Worm (Caenorhabditis elegans) whole organism, L4 larva: ENCODE measurements around the gene F01E11.20.

ENCODE experiments used
- F44E2.7 ChIP-seq: fragments of 200-800 bp; sonication (Bioruptor generic); IDR thresholded peaks from 2 replicates; pipeline ENCODE4 v2.1.2; 2022; ENCODE audit warnings: missing genetic modification characterization, missing compliant biosample characterization
- fkh-10 ChIP-seq: fragments of 150-350 bp; optimal IDR thresholded peaks from 2 replicates; lab custom pipeline; 2014; ENCODE audit warnings: missing biosample characterization, missing genetic modification reagents, missing genetic modification characterization
- lin-13 ChIP-seq: fragments of 150-350 bp; optimal IDR thresholded peaks from 2 replicates; lab custom pipeline; 2014; ENCODE audit warnings: missing biosample characterization, missing genetic modification reagents, missing genetic modification characterization
- lir-3 ChIP-seq: sonication (generic microtip); optimal IDR thresholded peaks from 2 replicates; lab custom pipeline; 2016; ENCODE audit warnings: mild to moderate bottlenecking, missing genetic modification characterization, missing compliant biosample characterization
- snpc-4 ChIP-seq: fragments of 150-350 bp; optimal IDR thresholded peaks from 2 replicates; lab custom pipeline; 2014; ENCODE audit warnings: missing biosample characterization, missing genetic modification characterization
- unc-39 ChIP-seq: sonication (generic microtip); optimal IDR thresholded peaks from 2 replicates; lab custom pipeline; 2017; ENCODE audit warnings: missing biosample characterization, missing genetic modification characterization

- TF ChIP-seq fkh-10 (GFP tag; lab: Kevin White, UChicago) (no peak), snpc-4 (tag; lab: Kevin White, UChicago) (no peak), lin-13 (GFP tag; lab: Kevin White, UChicago) (no peak), lir-3 (tag; lab: Kevin White, UChicago) (no peak), unc-39 (tag; lab: Kevin White, UChicago) (no peak), F44E2.7 (no peak)
Observed at ce11 chrX:6962347-6962746, 34.0 kb downstream of the F01E11.20 start.
